Fruit fly (Drosophila melanogaster) whole organism, embryonic: ENCODE data around the gene kat-60L1.

Source experiments
- CG16863 ChIP-seq: fragments of 200-800 bp; sonication (Bioruptor generic); optimal IDR thresholded peaks from 3 replicates; lab custom pipeline; 2016; ENCODE audit warnings: missing biosample characterization, missing genetic modification characterization
- CG7987 ChIP-seq: fragments of 200-800 bp; sonication (Bioruptor generic); optimal IDR thresholded peaks from 2 replicates; lab custom pipeline; 2018; ENCODE audit warnings: missing biosample characterization, mild to moderate bottlenecking, missing genetic modification characterization, moderate library complexity
- CG8478 ChIP-seq: fragments of >200 bp; optimal IDR thresholded peaks from 2 replicates; lab custom pipeline; 2018
- CG9215 ChIP-seq: fragments of 200-800 bp; sonication (Bioruptor generic); IDR thresholded peaks from 2 replicates; pipeline ENCODE4 v1.3.6; 2022; ENCODE audit warnings: missing biosample characterization, missing genetic modification characterization
- Elba2 ChIP-seq: fragments of 200-800 bp; sonication (Bioruptor generic); optimal IDR thresholded peaks from 3 replicates; lab custom pipeline; 2016; ENCODE audit warnings: missing biosample characterization, missing genetic modification characterization
- Med ChIP-seq: fragments of 200-800 bp; sonication (Bioruptor generic); peaks from one replicate; lab custom pipeline; 2016; ENCODE audit warnings: missing biosample characterization, missing genetic modification characterization, mild to moderate bottlenecking, inconsistent platforms, moderate library complexity
- Pdp1 ChIP-seq, 2 experiments: fragments of 200-800 bp; sonication (Bioruptor generic); optimal IDR thresholded peaks; 3 replicates each; lab custom pipeline; 2016; ENCODE audit warnings: missing biosample characterization in 2 of 2, missing genetic modification characterization in 2 of 2, mild to moderate bottlenecking in 1 of 2, moderate library complexity in 1 of 2
- fd102C ChIP-seq: fragments of 200-800 bp; sonication (Bioruptor generic); optimal IDR thresholded peaks from 2 replicates; lab custom pipeline; 2018; ENCODE audit warnings: missing biosample characterization, mild to moderate bottlenecking, missing genetic modification characterization, moderate library complexity
- lmd ChIP-seq: fragments of 200-800 bp; sonication (Bioruptor generic); IDR thresholded peaks from 2 replicates; pipeline ENCODE4 v1.3.6; 2022; ENCODE audit warnings: missing biosample characterization, missing genetic modification characterization
- pzg ChIP-seq: fragments of 200-800 bp; sonication (Bioruptor generic); optimal IDR thresholded peaks from 3 replicates; lab custom pipeline; 2018; ENCODE audit warnings: missing biosample characterization, mild to moderate bottlenecking, missing genetic modification characterization, moderate library complexity

dm6 chr3R:5797709-5798108 lies 16.1 kb downstream of the kat-60L1 start:
- TF ChIP-seq lmd (GFP tag; lab: Robert Waterston, UW) (no peak), pzg (no peak), CG16863 (GFP tag; lab: Kevin White, UChicago) (no peak), CG8478 (no peak), CG7987 (GFP tag; lab: Kevin White, UChicago) (no peak), Pdp1 (GFP tag; optimal IDR thresholded peaks at IDR 0.05; lab: Kevin White, UChicago) (no peak), Med (GFP tag; lab: Kevin White, UChicago) (no peak), fd102C (no peak), CG9215 (no peak), Elba2 (no peak)
